Worm (Caenorhabditis elegans) whole organism, midembryonic: ENCODE measurements around the gene K09A11.1.

Source experiments
- tab-1 ChIP-seq: fragments of 200-800 bp; sonication (Bioruptor generic); IDR thresholded peaks from 2 replicates; pipeline ENCODE4 v1.3.6; 2022; ENCODE audit warnings: missing genetic modification characterization, missing compliant biosample characterization
- ztf-23 ChIP-seq: fragments of 200-800 bp; sonication (Bioruptor generic); IDR thresholded peaks from 2 replicates; pipeline ENCODE4 v1.3.6; 2022; ENCODE audit warnings: missing genetic modification reagents, missing genetic modification characterization, missing compliant biosample characterization

- TF ChIP-seq tab-1 (GFP tag; lab: Robert Waterston, UW) (no peak), ztf-23 (GFP tag; lab: Robert Waterston, UW) (no peak)
Observed at ce11 chrX:13284091-13284490, 21.8 kb downstream of the K09A11.1 start, which contains the start of gene cyp-14A4.
